Worm (Caenorhabditis elegans): ENCODE measurements around the gene K01A6.8.

Gene K01A6.8

DNA sequence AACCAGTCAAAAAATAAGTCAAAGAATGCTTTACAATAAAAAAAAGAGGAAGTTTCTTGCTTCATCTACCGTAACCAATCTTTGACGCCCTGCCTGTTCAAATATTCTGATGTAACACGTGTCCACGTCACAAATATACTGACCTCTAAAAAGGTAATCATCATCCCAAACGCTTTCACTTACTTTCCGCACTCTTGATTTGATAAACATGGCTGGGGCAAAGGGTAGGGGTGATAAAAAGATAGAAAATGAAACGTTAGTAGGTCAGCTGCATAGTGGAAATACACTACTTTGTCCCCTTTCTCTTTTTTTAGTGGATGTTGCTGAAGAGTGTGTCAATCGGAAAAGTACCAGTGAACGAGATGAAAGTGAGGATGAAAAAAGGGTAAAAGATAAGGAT lies 37.1 kb downstream of the K01A6.8 start (continued):
- TF ChIP-seq mab-5 (tag; optimal IDR thresholded peaks at IDR 0.05) (no peak), nhr-21 (tag; optimal IDR thresholded peaks at IDR 0.05) (peak; percentile 32), crh-2 (tag; optimal IDR thresholded peaks at IDR 0.05) (peak; percentile 35), R02D3.7 (tag; optimal IDR thresholded peaks at IDR 0.05) (no peak), aly-2 (tag; optimal IDR thresholded peaks at IDR 0.05) (no peak), nhr-11 (tag; optimal IDR thresholded peaks at IDR 0.05) (no peak), gmeb-1 (tag; optimal IDR thresholded peaks at IDR 0.05) (no peak), mbf-1 (tag; optimal IDR thresholded peaks at IDR 0.05) (no peak), ceh-82 (tag; optimal IDR thresholded peaks at IDR 0.05) (no peak)

DNA sequence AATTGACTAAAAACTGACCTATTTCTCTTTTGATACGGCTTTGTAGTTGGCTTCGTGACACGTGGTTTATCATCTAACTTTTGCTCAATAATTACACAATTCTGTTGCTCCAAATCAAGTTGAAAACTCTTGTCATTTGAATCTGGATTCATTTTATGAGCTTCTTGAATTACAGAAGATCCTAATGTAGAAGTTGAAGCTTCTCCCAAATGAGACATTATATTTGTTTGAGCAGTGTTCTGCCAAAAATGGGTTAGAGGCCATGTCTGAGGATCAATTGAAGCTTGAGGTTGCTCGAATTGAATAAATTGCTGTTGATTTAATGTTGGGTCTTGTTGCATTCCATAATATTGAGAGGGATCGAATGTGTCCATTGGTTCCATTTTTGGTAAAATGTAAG lies 39.7 kb downstream of the K01A6.8 start:
- no peak for TF ChIP-seq peb-1 (tag; optimal IDR thresholded peaks at IDR 0.05)
- TF ChIP-seq crh-2 (tag; optimal IDR thresholded peaks at IDR 0.05), result no peak
- TF ChIP-seq mbf-1 (tag; optimal IDR thresholded peaks at IDR 0.05), result no peak
- TF ChIP-seq skn-1 (tag; optimal IDR thresholded peaks at IDR 0.05), result no peak
- no peak for TF ChIP-seq ceh-16 (tag; optimal IDR thresholded peaks at IDR 0.05)
- no peak for TF ChIP-seq sem-4 (tag; optimal IDR thresholded peaks at IDR 0.05)
- no peak for TF ChIP-seq blmp-1 (tag; optimal IDR thresholded peaks at IDR 0.05; ENCODE audit: insufficient read depth)

DNA sequence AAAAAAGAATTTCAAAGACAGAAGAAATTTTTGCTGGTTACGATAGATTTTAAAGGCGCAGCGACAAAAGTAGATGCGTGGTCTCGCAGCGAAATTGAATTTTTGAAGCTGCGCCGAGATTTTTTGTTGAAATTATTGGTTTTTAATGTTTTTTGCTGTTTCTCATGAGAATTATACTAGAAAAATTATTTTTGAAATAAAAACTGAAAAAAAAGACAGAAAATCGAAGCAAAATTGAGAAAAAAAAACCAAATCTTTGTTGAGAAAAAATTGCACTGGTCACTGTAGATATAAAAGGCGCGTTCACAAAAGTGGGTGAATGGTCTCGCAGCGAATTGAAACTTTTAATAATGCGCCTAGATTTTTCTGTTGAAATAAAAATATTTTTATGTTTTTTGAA lies 41.5 kb downstream of the K01A6.8 start:
- no peak for TF ChIP-seq unc-55 (GFP tag; optimal IDR thresholded peaks at IDR 0.05)
- no peak for TF ChIP-seq nhr-77 (tag; optimal IDR thresholded peaks at IDR 0.05)
- TF ChIP-seq ztf-1 (GFP tag; conservative IDR thresholded peaks at IDR 0.05), result no peak
- TF ChIP-seq nhr-237 (tag; optimal IDR thresholded peaks at IDR 0.05), result no peak
- no peak for TF ChIP-seq nhr-11 (tag; optimal IDR thresholded peaks at IDR 0.05)
- TF ChIP-seq ceh-82 (tag; optimal IDR thresholded peaks at IDR 0.05), result no peak
- no peak for TF ChIP-seq ceh-16 (tag; optimal IDR thresholded peaks at IDR 0.05)
- no peak for TF ChIP-seq nhr-23 (tag; optimal IDR thresholded peaks at IDR 0.05)
- TF ChIP-seq unc-62 (GFP tag; optimal IDR thresholded peaks at IDR 0.05), result no peak
- TF ChIP-seq lsy-2 (tag; optimal IDR thresholded peaks at IDR 0.05), result no peak
- no peak for TF ChIP-seq F13H6.1 (tag; optimal IDR thresholded peaks at IDR 0.05)
- TF ChIP-seq sma-3 (GFP tag; optimal IDR thresholded peaks at IDR 0.05), result no peak
- TF ChIP-seq nhr-25 (tag; optimal IDR thresholded peaks at IDR 0.05), result no peak
- TF ChIP-seq snpc-4 (tag; optimal IDR thresholded peaks at IDR 0.05), result no peak
- no peak for TF ChIP-seq peb-1 (tag; optimal IDR thresholded peaks at IDR 0.05)
- TF ChIP-seq ztf-4 (tag; optimal IDR thresholded peaks at IDR 0.05), result no peak
- TF ChIP-seq zag-1 (tag; optimal IDR thresholded peaks at IDR 0.05), result no peak
- no peak for TF ChIP-seq fos-1 (tag; optimal IDR thresholded peaks at IDR 0.05)
- no peak for TF ChIP-seq elt-3 (tag; optimal IDR thresholded peaks at IDR 0.05)
- no peak for TF ChIP-seq dmd-4 (tag; optimal IDR thresholded peaks at IDR 0.05)

DNA sequence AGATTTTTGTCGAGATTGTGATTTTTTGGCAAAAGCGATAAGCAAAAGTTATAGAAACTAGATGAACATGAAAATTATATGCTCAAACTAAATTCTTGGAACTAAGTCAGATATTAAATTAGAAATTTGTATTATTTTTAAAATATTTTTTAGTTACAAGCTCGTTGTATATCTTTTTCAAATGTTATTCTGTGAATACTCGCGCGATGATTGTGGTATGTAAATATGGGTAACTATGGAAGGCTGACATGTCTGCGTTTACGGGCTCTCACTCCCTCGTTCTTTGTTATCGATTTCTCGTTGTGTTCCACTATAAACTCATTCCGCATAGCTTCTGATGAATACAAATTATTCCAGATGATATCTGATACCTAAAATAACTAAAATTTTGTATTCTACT lies 43.0 kb downstream of the K01A6.8 start, which contains the start of gene ZK792.7:
Gene ZK792.7 (plus strand): TSS at position 301 of the 400 bp plus-strand sequence.
- TF ChIP-seq nhr-237 (tag; optimal IDR thresholded peaks at IDR 0.05), result no peak
- no peak for TF ChIP-seq sem-4 (tag; optimal IDR thresholded peaks at IDR 0.05)
- TF ChIP-seq ZK546.5 (tag; optimal IDR thresholded peaks at IDR 0.05), result no peak
- no peak for TF ChIP-seq Y55F3AM.14 (GFP tag; optimal IDR thresholded peaks at IDR 0.05)
- no peak for TF ChIP-seq alr-1 (tag; optimal IDR thresholded peaks at IDR 0.05)
- TF ChIP-seq gmeb-1 (tag; optimal IDR thresholded peaks at IDR 0.05), result no peak
- TF ChIP-seq ceh-16 (tag; optimal IDR thresholded peaks at IDR 0.05), result no peak
- no peak for TF ChIP-seq R02D3.7 (tag; optimal IDR thresholded peaks at IDR 0.05)
- no peak for TF ChIP-seq sma-9 (GFP tag; optimal IDR thresholded peaks at IDR 0.05)
- TF ChIP-seq sma-9 (tag; optimal IDR thresholded peaks at IDR 0.05), result no peak
- no peak for TF ChIP-seq F13H6.1 (tag; optimal IDR thresholded peaks at IDR 0.05)
- no peak for TF ChIP-seq mbf-1 (tag; optimal IDR thresholded peaks at IDR 0.05)
- no peak for TF ChIP-seq elt-3 (tag; optimal IDR thresholded peaks at IDR 0.05)
- TF ChIP-seq blmp-1 (tag; optimal IDR thresholded peaks at IDR 0.05; ENCODE audit: insufficient read depth), result no peak
- no peak for TF ChIP-seq nhr-25 (tag; optimal IDR thresholded peaks at IDR 0.05)
- TF ChIP-seq peb-1 (tag; optimal IDR thresholded peaks at IDR 0.05), result no peak
- no peak for TF ChIP-seq nhr-129 (tag; optimal IDR thresholded peaks at IDR 0.05)
- TF ChIP-seq nhr-77 (tag; optimal IDR thresholded peaks at IDR 0.05), result no peak
- TF ChIP-seq unc-39 (tag; optimal IDR thresholded peaks at IDR 0.05), result no peak
- no peak for TF ChIP-seq egl-27 (tag; optimal IDR thresholded peaks at IDR 0.05)

All from whole organism, L2 larva.